Worm (Caenorhabditis elegans): ENCODE data around the gene F44E5.4.

F44E5.4 gene

ce11 chrII:11774218-11774617, 15.1 kb upstream of the F44E5.4 start, which contains the start of gene F44E5.1:
Gene F44E5.1, minus strand, starts transcription at chrII:11774559.
- TF ChIP-seq hmg-11 (tag; optimal IDR thresholded peaks at IDR 0.05) (no peak), fkh-2 (tag; optimal IDR thresholded peaks at IDR 0.05) (no peak)

ce11 chrII:11772364-11772763, 13.3 kb upstream of the F44E5.4 start, which contains the start of gene F44E5.15:
Gene F44E5.15, plus strand, starts transcription at chrII:11772664.
- TF ChIP-seq nhr-12 (tag; optimal IDR thresholded peaks at IDR 0.05) (no peak), ama-1 (optimal IDR thresholded peaks at IDR 0.05) (no peak), unc-62 (GFP tag; optimal IDR thresholded peaks at IDR 0.05) (no peak), ztf-4 (tag; optimal IDR thresholded peaks at IDR 0.05) (no peak), pqm-1 (tag; optimal IDR thresholded peaks at IDR 0.05) (no peak), nfya-1 (tag; optimal IDR thresholded peaks at IDR 0.05; ENCODE audit: insufficient read depth) (no peak), ceh-82 (tag; optimal IDR thresholded peaks at IDR 0.05) (no peak), nhr-77 (tag; optimal IDR thresholded peaks at IDR 0.05) (no peak), nhr-237 (tag; optimal IDR thresholded peaks at IDR 0.05) (no peak), nhr-28 (tag; optimal IDR thresholded peaks at IDR 0.05) (no peak), nhr-76 (tag; optimal IDR thresholded peaks at IDR 0.05) (no peak), ceh-28 (tag; optimal IDR thresholded peaks at IDR 0.05) (no peak), aly-2 (tag; optimal IDR thresholded peaks at IDR 0.05) (no peak)

ce11 chrII:11766472-11766871, 7.4 kb upstream of the F44E5.4 start, which contains the start of gene F44E5.2:
Gene F44E5.2, plus strand, starts transcription at chrII:11766772.
- TF ChIP-seq mdl-1 (tag; optimal IDR thresholded peaks at IDR 0.05) (no peak), zag-1 (tag; optimal IDR thresholded peaks at IDR 0.05) (no peak), nhr-237 (tag; optimal IDR thresholded peaks at IDR 0.05) (no peak), nhr-11 (tag; optimal IDR thresholded peaks at IDR 0.05) (no peak), ztf-11 (tag; optimal IDR thresholded peaks at IDR 0.05) (no peak), eor-1 (tag; optimal IDR thresholded peaks at IDR 0.05) (no peak), egl-5 (tag; optimal IDR thresholded peaks at IDR 0.05) (no peak), unc-39 (tag; optimal IDR thresholded peaks at IDR 0.05) (no peak), nhr-23 (tag; optimal IDR thresholded peaks at IDR 0.05) (no peak), ceh-16 (tag; optimal IDR thresholded peaks at IDR 0.05) (no peak), ceh-28 (tag; optimal IDR thresholded peaks at IDR 0.05) (no peak)

- TF ChIP-seq daf-12 (tag; optimal IDR thresholded peaks at IDR 0.05) (no peak), ztf-4 (tag; optimal IDR thresholded peaks at IDR 0.05) (no peak), fkh-10 (GFP tag; optimal IDR thresholded peaks at IDR 0.05) (no peak), ceh-9 (tag; optimal IDR thresholded peaks at IDR 0.05) (no peak), snpc-4 (tag; optimal IDR thresholded peaks at IDR 0.05) (no peak), pqm-1 (tag; optimal IDR thresholded peaks at IDR 0.05) (no peak), elt-2 (tag; optimal IDR thresholded peaks at IDR 0.05) (no peak), nhr-76 (tag; optimal IDR thresholded peaks at IDR 0.05) (no peak), zag-1 (tag; optimal IDR thresholded peaks at IDR 0.05) (no peak), mdl-1 (tag; optimal IDR thresholded peaks at IDR 0.05) (no peak), ama-1 (optimal IDR thresholded peaks at IDR 0.05) (no peak), nhr-237 (tag; optimal IDR thresholded peaks at IDR 0.05) (no peak), nfya-1 (tag; optimal IDR thresholded peaks at IDR 0.05; ENCODE audit: insufficient read depth) (no peak), tbx-2 (tag; optimal IDR thresholded peaks at IDR 0.05) (no peak), lin-15B (tag; optimal IDR thresholded peaks at IDR 0.05) (no peak), aly-2 (tag; optimal IDR thresholded peaks at IDR 0.05) (no peak)
These were observed 6.5 kb upstream of the F44E5.4 start for ce11 chrII:11765506-11766152.

ce11 chrII:11761806-11762512, 2.8 kb upstream of the F44E5.4 start:
- TF ChIP-seq nhr-67 (tag; optimal IDR thresholded peaks at IDR 0.05), result no peak
- no peak for TF ChIP-seq ceh-82 (tag; optimal IDR thresholded peaks at IDR 0.05)
- TF ChIP-seq ceh-16 (tag; optimal IDR thresholded peaks at IDR 0.05), result no peak
- TF ChIP-seq sea-2 (GFP tag; optimal IDR thresholded peaks at IDR 0.05), result no peak
- peak; percentile 93 for TF ChIP-seq ama-1 (optimal IDR thresholded peaks at IDR 0.05)
- TF ChIP-seq nhr-28 (tag; optimal IDR thresholded peaks at IDR 0.05), result no peak
- TF ChIP-seq egl-27 (tag; optimal IDR thresholded peaks at IDR 0.05), result no peak
- TF ChIP-seq unc-62 (GFP tag; optimal IDR thresholded peaks at IDR 0.05), result no peak
- TF ChIP-seq hmg-11 (tag; optimal IDR thresholded peaks at IDR 0.05), result no peak
- no peak for TF ChIP-seq nhr-12 (tag; optimal IDR thresholded peaks at IDR 0.05)
- TF ChIP-seq lsy-12 (tag; optimal IDR thresholded peaks at IDR 0.05), result no peak
- TF ChIP-seq daf-12 (tag; optimal IDR thresholded peaks at IDR 0.05), result no peak
- peak; percentile 70 for TF ChIP-seq tbx-2 (tag; optimal IDR thresholded peaks at IDR 0.05)
- peak; percentile 60 for TF ChIP-seq ztf-4 (tag; optimal IDR thresholded peaks at IDR 0.05)
- TF ChIP-seq ZK546.5 (tag; optimal IDR thresholded peaks at IDR 0.05), result no peak
- peak; percentile 13 for TF ChIP-seq elt-1 (tag; optimal IDR thresholded peaks at IDR 0.05)
- TF ChIP-seq aly-2 (tag; optimal IDR thresholded peaks at IDR 0.05), result no peak
- TF ChIP-seq skn-1 (tag; optimal IDR thresholded peaks at IDR 0.05), result no peak
- TF ChIP-seq nhr-77 (tag; optimal IDR thresholded peaks at IDR 0.05), result no peak
- TF ChIP-seq eor-1 (tag; optimal IDR thresholded peaks at IDR 0.05), result peak in 1 of 2 experiments; percentile 7
- TF ChIP-seq elt-2 (tag; optimal IDR thresholded peaks at IDR 0.05), result peak; percentile 37
- no peak for TF ChIP-seq nhr-76 (tag; optimal IDR thresholded peaks at IDR 0.05)
- TF ChIP-seq egl-5 (tag; optimal IDR thresholded peaks at IDR 0.05), result no peak
- no peak for TF ChIP-seq lin-39 (tag; optimal IDR thresholded peaks at IDR 0.05)
- TF ChIP-seq ceh-9 (tag; optimal IDR thresholded peaks at IDR 0.05), result no peak
- no peak for TF ChIP-seq pqm-1 (tag; optimal IDR thresholded peaks at IDR 0.05)
- TF ChIP-seq ceh-28 (tag; optimal IDR thresholded peaks at IDR 0.05), result no peak
- TF ChIP-seq nfya-1 (tag; optimal IDR thresholded peaks at IDR 0.05; ENCODE audit: insufficient read depth), result peak; percentile 48
- no peak for TF ChIP-seq jun-1 (tag; optimal IDR thresholded peaks at IDR 0.05)
- no peak for TF ChIP-seq fkh-10 (GFP tag; optimal IDR thresholded peaks at IDR 0.05)

All from whole organism, L3 larva.